Fruit fly (Drosophila melanogaster): ENCODE measurements around the gene CG43155.

The CG43155 gene

dm6 chrX:11454189-11454882 lies 5.2 kb upstream of the CG43155 start, which contains the start of the genes Evi5 and HP5 (continued):
- TF ChIP-seq ac (GFP tag; optimal IDR thresholded peaks at IDR 0.05), result no peak
- TF ChIP-seq CG4360 (GFP tag; IDR thresholded peaks at IDR 0.05), result no peak
- peak; percentile 49 for TF ChIP-seq CG15514 (GFP tag; optimal IDR thresholded peaks at IDR 0.05)
- peak; percentile 43 for TF ChIP-seq CG17186 (GFP tag; optimal IDR thresholded peaks at IDR 0.05)
- peak; percentile 63; the same call in 2 of the 3 replicates for TF ChIP-seq CG11560 (tag; IDR thresholded peaks at IDR 0.05)
- TF ChIP-seq hbn (GFP tag; IDR thresholded peaks at IDR 0.05; ENCODE audit: partially characterized antibody), result peak; percentile 26; the same call in 1 of the 2 replicates
- peak; percentile 10 for TF ChIP-seq CG18476 (GFP tag; optimal IDR thresholded peaks at IDR 0.05)
- TF ChIP-seq CG5953 (GFP tag; IDR thresholded peaks at IDR 0.05), result no peak
- TF ChIP-seq E2f1 (GFP tag; IDR thresholded peaks at IDR 0.05), result peak; percentile 40; the same call in 1 of the 2 replicates
- no peak for TF ChIP-seq zen (tag; optimal IDR thresholded peaks at IDR 0.05)
- TF ChIP-seq CG3163 (GFP tag; optimal IDR thresholded peaks at IDR 0.05), result no peak
- peak; percentile 56 for TF ChIP-seq bbx (GFP tag; IDR thresholded peaks at IDR 0.05; ENCODE audit: partially characterized antibody)
- no peak for TF ChIP-seq D (optimal IDR thresholded peaks at IDR 0.05)
- no peak for TF ChIP-seq D (GFP tag; optimal IDR thresholded peaks at IDR 0.05)
- peak; percentile 9; the same call in 1 of the 2 replicates for TF ChIP-seq danr (GFP tag; IDR thresholded peaks at IDR 0.05)
- TF ChIP-seq phol (tag; optimal IDR thresholded peaks at IDR 0.05), result peak; percentile 63
- TF ChIP-seq sqz (GFP tag; optimal IDR thresholded peaks at IDR 0.05), result peak; percentile 70
- no peak for TF ChIP-seq org-1 (GFP tag; optimal IDR thresholded peaks at IDR 0.05)
- no peak for TF ChIP-seq en (GFP tag; optimal IDR thresholded peaks at IDR 0.05)
- TF ChIP-seq CG12236 (GFP tag; optimal IDR thresholded peaks at IDR 0.05), result no peak
- no peak for TF ChIP-seq CG17359 (tag; optimal IDR thresholded peaks at IDR 0.05)
- peak; percentile 81 for TF ChIP-seq zf30C (GFP tag; optimal IDR thresholded peaks at IDR 0.05)
- TF ChIP-seq CG15073 (GFP tag; optimal IDR thresholded peaks at IDR 0.05), result no peak
- TF ChIP-seq Nf-YB (GFP tag; optimal IDR thresholded peaks at IDR 0.05), result no peak
- TF ChIP-seq CG16779 (GFP tag; IDR thresholded peaks at IDR 0.05), result no peak
- TF ChIP-seq CG11398 (GFP tag; optimal IDR thresholded peaks at IDR 0.05), result no peak
- no peak for TF ChIP-seq Bteb2 (GFP tag; optimal IDR thresholded peaks at IDR 0.05)
- peak; percentile 23 for TF ChIP-seq CG8290 (GFP tag; optimal IDR thresholded peaks at IDR 0.05)
- peak in 1 of 2 experiments; percentile 51 for TF ChIP-seq CG8290 (tag; optimal IDR thresholded peaks at IDR 0.05)
- no peak for TF ChIP-seq gce (GFP tag; IDR thresholded peaks at IDR 0.05)
- TF ChIP-seq tap (tag; optimal IDR thresholded peaks at IDR 0.05), result no peak
- no peak for TF ChIP-seq hth (optimal IDR thresholded peaks at IDR 0.05)
- no peak; the same call in 1 of the 2 replicates for TF ChIP-seq toy (GFP tag; IDR thresholded peaks at IDR 0.05)
- no peak for TF ChIP-seq CG31441 (GFP tag; IDR thresholded peaks at IDR 0.05)
- no peak for TF ChIP-seq CG34376 (GFP tag; optimal IDR thresholded peaks at IDR 0.05)
- peak; percentile 34 for TF ChIP-seq HmgD (GFP tag; optimal IDR thresholded peaks at IDR 0.05)
- TF ChIP-seq CG17568 (GFP tag; optimal IDR thresholded peaks at IDR 0.05), result no peak
- no peak for TF ChIP-seq fd3F (GFP tag; optimal IDR thresholded peaks at IDR 0.05)
- peak; percentile 61 for TF ChIP-seq CG4707 (GFP tag; optimal IDR thresholded peaks at IDR 0.05)
- no peak for TF ChIP-seq CG11723 (GFP tag; optimal IDR thresholded peaks at IDR 0.05)
- TF ChIP-seq CG15011 (GFP tag; optimal IDR thresholded peaks at IDR 0.05), result no peak
- peak; percentile 80 for TF ChIP-seq CG13624 (GFP tag; optimal IDR thresholded peaks at IDR 0.05)
- peak; percentile 65; the same call in 1 of the 2 replicates for TF ChIP-seq klu (GFP tag; IDR thresholded peaks at IDR 0.05)
- TF ChIP-seq B-H2 (GFP tag; optimal IDR thresholded peaks at IDR 0.05), result no peak
- no peak for TF ChIP-seq kni (GFP tag; optimal IDR thresholded peaks at IDR 0.05)
- no peak for TF ChIP-seq CG31365 (tag; optimal IDR thresholded peaks at IDR 0.05)
- peak; percentile 61; the same call in 1 of the 2 replicates for TF ChIP-seq CG4730 (GFP tag; IDR thresholded peaks at IDR 0.05)
- TF ChIP-seq vvl (GFP tag; IDR thresholded peaks at IDR 0.05), result peak; percentile 29; the same call in 1 of the 2 replicates
- peak; percentile 61 for TF ChIP-seq Antp (GFP tag; optimal IDR thresholded peaks at IDR 0.05)
- TF ChIP-seq Eip74EF (GFP tag; optimal IDR thresholded peaks at IDR 0.05), result no peak
